Fruit fly (Drosophila melanogaster) whole organism, embryonic: Measurements from ENCODE around the gene mirr.

Source experiments
- Asciz ChIP-seq: fragments of 200-800 bp; sonication (Bioruptor generic); optimal IDR thresholded peaks from 2 replicates; lab custom pipeline; 2017; ENCODE audit warnings: missing biosample characterization, mild to moderate bottlenecking, missing genetic modification characterization, missing genetic modification reagents
- B-H1 ChIP-seq: fragments of 200-800 bp; sonication (Bioruptor generic); IDR thresholded peaks from 3 replicates; pipeline ENCODE4 v1.3.6; 2022; ENCODE audit warnings: missing biosample characterization, missing genetic modification characterization
- CG10462 ChIP-seq: fragments of 200-800 bp; sonication (Bioruptor generic); optimal IDR thresholded peaks from 2 replicates; lab custom pipeline; 2016; ENCODE audit warnings: missing biosample characterization, missing genetic modification characterization
- CG12104 ChIP-seq: fragments of 200-800 bp; sonication (Bioruptor generic); optimal IDR thresholded peaks from 3 replicates; lab custom pipeline; 2016; ENCODE audit warnings: missing biosample characterization, missing genetic modification characterization
- CG13624 ChIP-seq: fragments of 200-800 bp; sonication (Bioruptor generic); optimal IDR thresholded peaks from 2 replicates; lab custom pipeline; 2016; ENCODE audit warnings: missing biosample characterization, missing genetic modification characterization
- CG14965 ChIP-seq: fragments of 200-800 bp; sonication (Bioruptor generic); optimal IDR thresholded peaks from 2 replicates; lab custom pipeline; 2016; ENCODE audit warnings: missing biosample characterization, missing genetic modification characterization, borderline replicate concordance
- CG17359 ChIP-seq: fragments of 200-800 bp; sonication (Bioruptor generic); optimal IDR thresholded peaks from 3 replicates; lab custom pipeline; 2018; ENCODE audit warnings: missing biosample characterization, mild to moderate bottlenecking, missing genetic modification characterization, moderate library complexity
- CG1792 ChIP-seq: fragments of 200-800 bp; sonication (Bioruptor generic); optimal IDR thresholded peaks from 2 replicates; lab custom pipeline; 2016; ENCODE audit warnings: missing biosample characterization, missing genetic modification characterization
- CG2129 ChIP-seq: fragments of 200-800 bp; sonication (Bioruptor generic); IDR thresholded peaks from 2 replicates; pipeline ENCODE4 v1.3.6; 2022; ENCODE audit warnings: missing biosample characterization, missing genetic modification characterization; ENCODE audit not compliant: partially characterized antibody
- CG31388 ChIP-seq: fragments of 200-800 bp; sonication (Bioruptor generic); optimal IDR thresholded peaks from 2 replicates; lab custom pipeline; 2016; ENCODE audit warnings: missing biosample characterization, missing genetic modification characterization
- CG3407 ChIP-seq: fragments of 200-800 bp; sonication (Bioruptor generic); optimal IDR thresholded peaks from 2 replicates; lab custom pipeline; 2018; ENCODE audit warnings: missing biosample characterization, mild to moderate bottlenecking, missing genetic modification characterization
- CG34422 ChIP-seq: fragments of 200-800 bp; sonication (Bioruptor generic); IDR thresholded peaks from 3 replicates; pipeline ENCODE4 v1.3.6; 2022; ENCODE audit warnings: missing biosample characterization, missing genetic modification characterization
- CG4424 ChIP-seq: fragments of 200-800 bp; sonication (Bioruptor generic); optimal IDR thresholded peaks from 3 replicates; lab custom pipeline; 2016; ENCODE audit warnings: missing biosample characterization, missing genetic modification characterization
- CG4707 ChIP-seq: fragments of 200-800 bp; sonication (Bioruptor generic); optimal IDR thresholded peaks from 2 replicates; lab custom pipeline; 2018; ENCODE audit warnings: missing biosample characterization, mild to moderate bottlenecking, missing genetic modification characterization, moderate library complexity
- CG7271 ChIP-seq: fragments of 200-800 bp; sonication (Bioruptor generic); optimal IDR thresholded peaks from 2 replicates; lab custom pipeline; 2018; ENCODE audit warnings: missing biosample characterization, mild to moderate bottlenecking, missing genetic modification characterization, moderate library complexity
- CG7987 ChIP-seq: fragments of 200-800 bp; sonication (Bioruptor generic); optimal IDR thresholded peaks from 2 replicates; lab custom pipeline; 2018; ENCODE audit warnings: missing biosample characterization, mild to moderate bottlenecking, missing genetic modification characterization, moderate library complexity
- CG8281 ChIP-seq: fragments of 200-800 bp; sonication (Bioruptor generic); optimal IDR thresholded peaks from 2 replicates; lab custom pipeline; 2018; ENCODE audit warnings: missing biosample characterization, mild to moderate bottlenecking, missing genetic modification characterization, moderate library complexity
- CG8359 ChIP-seq: fragments of 200-800 bp; sonication (Bioruptor generic); optimal IDR thresholded peaks from 2 replicates; lab custom pipeline; 2017; ENCODE audit warnings: missing biosample characterization, mild to moderate bottlenecking, missing genetic modification characterization, borderline replicate concordance
- CG8944 ChIP-seq: fragments of 200-800 bp; sonication (Bioruptor generic); optimal IDR thresholded peaks from 3 replicates; lab custom pipeline; 2016; ENCODE audit warnings: missing biosample characterization, missing genetic modification characterization
- HLH3B ChIP-seq: fragments of 200-800 bp; sonication (Bioruptor generic); IDR thresholded peaks from 2 replicates; pipeline ENCODE4 v1.3.6; 2022; ENCODE audit warnings: missing biosample characterization, missing genetic modification characterization
- Hmx ChIP-seq: fragments of 200-800 bp; sonication (Bioruptor generic); optimal IDR thresholded peaks from 2 replicates; lab custom pipeline; 2016; ENCODE audit warnings: missing biosample characterization, missing genetic modification characterization
- Hr3 ChIP-seq: fragments of 200-800 bp; sonication (Bioruptor generic); optimal IDR thresholded peaks from 3 replicates; lab custom pipeline; 2016; ENCODE audit warnings: missing biosample characterization, missing genetic modification characterization
- Hr39 ChIP-seq: fragments of >200 bp; optimal IDR thresholded peaks from 2 replicates; lab custom pipeline; 2017
- Hsf ChIP-seq: fragments of 200-800 bp; sonication (Bioruptor generic); optimal IDR thresholded peaks from 3 replicates; lab custom pipeline; 2016; ENCODE audit warnings: missing biosample characterization, missing genetic modification characterization
- Nf-YA ChIP-seq: fragments of 200-800 bp; sonication (Bioruptor generic); IDR thresholded peaks from 2 replicates; pipeline ENCODE4 v1.3.6; 2022; ENCODE audit warnings: missing biosample characterization, missing genetic modification characterization
- Nf-YC ChIP-seq: fragments of 200-800 bp; optimal IDR thresholded peaks from 3 replicates; lab custom pipeline; 2019; ENCODE audit warnings: missing biosample characterization, mild to moderate bottlenecking, missing genetic modification characterization, moderate library complexity
- NfI ChIP-seq: fragments of 200-800 bp; sonication (Bioruptor generic); optimal IDR thresholded peaks from 3 replicates; lab custom pipeline; 2018; ENCODE audit warnings: missing biosample characterization, mild to moderate bottlenecking, missing genetic modification characterization, moderate library complexity
- Scr ChIP-seq: fragments of 200-800 bp; sonication (Bioruptor generic); IDR thresholded peaks from 2 replicates; pipeline ENCODE4 v1.3.6; 2022; ENCODE audit warnings: missing biosample characterization, missing genetic modification characterization; ENCODE audit not compliant: partially characterized antibody
- Sox100B ChIP-seq: fragments of 200-800 bp; sonication (Bioruptor generic); optimal IDR thresholded peaks from 3 replicates; lab custom pipeline; 2018; ENCODE audit warnings: missing biosample characterization, mild to moderate bottlenecking, missing genetic modification characterization
- Usf ChIP-seq: fragments of 200-800 bp; sonication (Bioruptor generic); optimal IDR thresholded peaks from 2 replicates; lab custom pipeline; 2017; ENCODE audit warnings: missing genotype, missing biosample characterization, missing genetic modification characterization
- abd-A ChIP-seq: fragments of 200-800 bp; sonication (Bioruptor generic); optimal IDR thresholded peaks from 3 replicates; lab custom pipeline; 2019; ENCODE audit warnings: missing biosample characterization, mild to moderate bottlenecking, missing genetic modification characterization, moderate library complexity
- az2 ChIP-seq: fragments of 200-800 bp; sonication (Bioruptor generic); optimal IDR thresholded peaks from 3 replicates; lab custom pipeline; 2016; ENCODE audit warnings: missing biosample characterization, missing genetic modification characterization
- bigmax ChIP-seq: fragments of 200-800 bp; sonication (Bioruptor generic); optimal IDR thresholded peaks from 2 replicates; lab custom pipeline; 2018; ENCODE audit warnings: missing biosample characterization, mild to moderate bottlenecking, missing genetic modification characterization
- cg ChIP-seq: fragments of 200-800 bp; sonication (Bioruptor generic); optimal IDR thresholded peaks from 3 replicates; lab custom pipeline; 2019; ENCODE audit warnings: missing biosample characterization, mild to moderate bottlenecking, missing genetic modification characterization, moderate library complexity
- croc ChIP-seq: fragments of 200-800 bp; sonication (Bioruptor generic); conservative IDR thresholded peaks from 3 replicates; pipeline ENCODE4 v1.3.6; 2022; ENCODE audit warnings: missing biosample characterization, missing genetic modification characterization
- ewg ChIP-seq: fragments of 200-800 bp; sonication (Bioruptor generic); optimal IDR thresholded peaks from 3 replicates; lab custom pipeline; 2017; ENCODE audit warnings: mild to moderate bottlenecking, missing biosample characterization, missing genetic modification reagents, missing genetic modification characterization
- grau ChIP-seq: fragments of 200-800 bp; optimal IDR thresholded peaks from 3 replicates; lab custom pipeline; 2019; ENCODE audit warnings: missing biosample characterization, mild to moderate bottlenecking, missing genetic modification characterization, moderate library complexity
- inv ChIP-seq: fragments of 200-800 bp; sonication (Bioruptor generic); IDR thresholded peaks from 2 replicates; pipeline ENCODE4 v1.3.6; 2022; ENCODE audit warnings: missing biosample characterization, missing genetic modification characterization; ENCODE audit not compliant: partially characterized antibody
- kay ChIP-seq: fragments of 200-800 bp; sonication (Bioruptor generic); optimal IDR thresholded peaks from 2 replicates; lab custom pipeline; 2016; ENCODE audit warnings: missing biosample characterization, missing genetic modification characterization
- lov ChIP-seq, 2 experiments: fragments of 200-800 bp in 1 of 2; fragments of >200 bp in 1 of 2; sonication (Bioruptor generic) in 1 of 2; IDR thresholded peaks in 1 of 2; optimal IDR thresholded peaks in 1 of 2; 2 replicates in 1 of 2; 3 replicates in 1 of 2; pipeline versions ENCODE4 v1.3.6 to Lab custom; 2017 to 2022; ENCODE audit warnings: missing biosample characterization in 1 of 2, missing genetic modification characterization in 1 of 2
- mirr ChIP-seq: fragments of 200-800 bp; sonication (Bioruptor generic); optimal IDR thresholded peaks from 3 replicates; lab custom pipeline; 2018; ENCODE audit warnings: missing biosample characterization, mild to moderate bottlenecking, missing genetic modification characterization
- onecut ChIP-seq: fragments of 200-800 bp; sonication (Bioruptor generic); IDR thresholded peaks from 2 replicates; pipeline ENCODE4 v1.3.6; 2022; ENCODE audit warnings: missing biosample characterization, missing genetic modification characterization
- pho ChIP-seq: fragments of 200-800 bp; sonication (Bioruptor generic); optimal IDR thresholded peaks from 2 replicates; lab custom pipeline; 2016; ENCODE audit warnings: missing biosample characterization, missing genetic modification characterization
- psq ChIP-seq: fragments of 200-800 bp; sonication (Bioruptor generic); optimal IDR thresholded peaks from 2 replicates; lab custom pipeline; 2017; ENCODE audit warnings: missing biosample characterization, missing genetic modification characterization
- repo ChIP-seq: fragments of 200-800 bp; sonication (Bioruptor generic); optimal IDR thresholded peaks from 2 replicates; lab custom pipeline; 2016; ENCODE audit warnings: missing biosample characterization, missing genetic modification characterization
- toy ChIP-seq: fragments of 200-800 bp; sonication (Bioruptor generic); IDR thresholded peaks from 2 replicates; pipeline ENCODE4 v1.3.6; 2022; ENCODE audit warnings: missing biosample characterization, missing genetic modification characterization
- unpg ChIP-seq: fragments of 200-800 bp; sonication (Bioruptor generic); optimal IDR thresholded peaks from 3 replicates; lab custom pipeline; 2018; ENCODE audit warnings: missing biosample characterization, mild to moderate bottlenecking, missing genetic modification characterization, moderate library complexity
- usp ChIP-seq: fragments of >200 bp; optimal IDR thresholded peaks from 2 replicates; lab custom pipeline; 2017; ENCODE audit warnings: missing biosample characterization, missing genetic modification characterization
- wek ChIP-seq: fragments of 200-800 bp; sonication (Bioruptor generic); optimal IDR thresholded peaks from 3 replicates; lab custom pipeline; 2018; ENCODE audit warnings: missing biosample characterization, mild to moderate bottlenecking, missing genetic modification characterization, moderate library complexity
- zf30C ChIP-seq: fragments of 200-800 bp; sonication (Bioruptor generic); optimal IDR thresholded peaks from 3 replicates; lab custom pipeline; 2018; ENCODE audit warnings: missing biosample characterization, mild to moderate bottlenecking, missing genetic modification characterization
- zfh2 ChIP-seq: fragments of 200-800 bp; sonication (Bioruptor generic); optimal IDR thresholded peaks from 2 replicates; lab custom pipeline; 2016; ENCODE audit warnings: missing biosample characterization, missing genetic modification characterization

mirr gene

DNA sequence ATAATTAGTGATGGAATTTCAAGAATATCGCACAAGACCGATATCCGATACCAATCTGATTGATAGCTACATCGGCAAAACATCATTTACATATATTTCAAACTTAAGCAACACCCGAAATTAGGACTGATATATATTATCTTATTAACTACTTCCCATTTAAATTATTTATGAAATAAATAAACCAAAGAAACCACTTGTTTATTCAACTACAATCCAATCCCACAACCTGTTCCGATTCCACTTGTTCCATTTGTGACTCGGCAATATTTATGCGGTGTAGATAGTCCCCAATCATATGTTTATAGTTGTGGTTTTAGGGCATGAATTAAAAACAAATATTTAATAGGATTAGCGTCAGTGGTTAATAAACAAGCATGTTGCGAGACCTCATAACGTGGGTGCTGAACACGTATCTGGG, 61.3 kb downstream of the mirr start, which contains the start of the genes CG10973 and Vps13D (continued):
- TF ChIP-seq grau (tag; lab: Kevin White, UChicago) (no peak), CG2129 (GFP tag; lab: Robert Waterston, UW) (peak; percentile 83), wek (GFP tag; lab: Kevin White, UChicago) (peak; percentile 85), Sox100B (peak; percentile 60), croc (GFP tag; lab: Robert Waterston, UW) (no peak), CG1792 (GFP tag; lab: Kevin White, UChicago) (peak; percentile 67), az2 (GFP tag; lab: Kevin White, UChicago) (no peak), Nf-YC (tag; lab: Kevin White, UChicago) (no peak), CG8281 (no peak), CG8359 (GFP tag; lab: Kevin White, UChicago) (peak; percentile 50), NfI (GFP tag; lab: Kevin White, UChicago) (no peak), Hr39 (lab: Kevin White, UChicago) (no peak), B-H1 (GFP tag; lab: Robert Waterston, UW) (no peak; the same call in 2 of the 3 replicates), zf30C (GFP tag; lab: Kevin White, UChicago) (no peak), Scr (GFP tag; lab: Robert Waterston, UW) (peak; percentile 92), CG34422 (GFP tag; lab: Robert Waterston, UW) (peak; percentile 64; the same call in 1 of the 3 replicates), repo (GFP tag; lab: Kevin White, UChicago) (no peak), toy (GFP tag; lab: Robert Waterston, UW) (no peak), CG17359 (tag; lab: Kevin White, UChicago) (no peak), kay (peak; percentile 1), abd-A (tag; lab: Kevin White, UChicago) (no peak), inv (GFP tag; lab: Robert Waterston, UW) (peak; percentile 89), HLH3B (GFP tag; lab: Robert Waterston, UW) (no peak; the same call in 1 of the 2 replicates), CG8944 (GFP tag; lab: Kevin White, UChicago) (no peak), Hsf (GFP tag; lab: Kevin White, UChicago) (peak; percentile 52), CG3407 (GFP tag; lab: Kevin White, UChicago) (peak; percentile 64), Asciz (peak; percentile 90), Hmx (GFP tag; lab: Kevin White, UChicago) (no peak), CG13624 (GFP tag; lab: Kevin White, UChicago) (peak; percentile 27), CG4424 (peak; percentile 52), psq (GFP tag; lab: Kevin White, UChicago) (no peak), CG4707 (GFP tag; lab: Kevin White, UChicago) (peak; percentile 84), CG31388 (GFP tag; lab: Kevin White, UChicago) (no peak), CG10462 (no peak), Usf (GFP tag; lab: Kevin White, UChicago) (no peak), CG12104 (peak; percentile 27), bigmax (GFP tag; lab: Kevin White, UChicago) (peak; percentile 64), unpg (GFP tag; lab: Kevin White, UChicago) (no peak), CG7271 (tag; lab: Kevin White, UChicago) (peak; percentile 40), CG7987 (GFP tag; lab: Kevin White, UChicago) (peak; percentile 91), pho (GFP tag; lab: Kevin White, UChicago) (peak; percentile 52), mirr (no peak), cg (GFP tag; lab: Kevin White, UChicago) (no peak), CG14965 (GFP tag; lab: Kevin White, UChicago) (no peak), Nf-YA (GFP tag; lab: Robert Waterston, UW) (no peak), Hr3 (peak; percentile 39), zfh2 (peak; percentile 3), onecut (no peak), ewg (GFP tag; lab: Kevin White, UChicago) (no peak), lov (optimal IDR thresholded peaks at IDR 0.05; lab: Kevin White, UChicago) (no peak), lov (GFP tag; IDR thresholded peaks at IDR 0.05; lab: Robert Waterston, UW) (no peak), usp (GFP tag; lab: Kevin White, UChicago) (no peak)
